Worm (Caenorhabditis elegans) whole organism, L3 larva: ENCODE data around the gene ifbp-1.

Source experiments
- ceh-82 ChIP-seq: fragments of 150-350 bp; optimal IDR thresholded peaks from 2 replicates; lab custom pipeline; 2014; ENCODE audit warnings: missing biosample characterization, missing genetic modification characterization
- egl-27 ChIP-seq: sonication (generic microtip); optimal IDR thresholded peaks from 4 replicates; lab custom pipeline; 2017; ENCODE audit warnings: missing biosample characterization, missing genetic modification reagents, missing genetic modification characterization
- elt-1 ChIP-seq: fragments of 150-350 bp; optimal IDR thresholded peaks from 2 replicates; lab custom pipeline; 2014; ENCODE audit warnings: missing biosample characterization, missing genetic modification characterization
- nhr-12 ChIP-seq: fragments of 150-350 bp; optimal IDR thresholded peaks from 2 replicates; lab custom pipeline; 2014; ENCODE audit warnings: missing biosample characterization, missing genetic modification characterization
- nhr-237 ChIP-seq: fragments of 150-350 bp; optimal IDR thresholded peaks from 2 replicates; lab custom pipeline; 2014; ENCODE audit warnings: missing biosample characterization, missing genetic modification characterization
- nhr-77 ChIP-seq: fragments of 150-350 bp; optimal IDR thresholded peaks from 2 replicates; lab custom pipeline; 2014; ENCODE audit warnings: missing biosample characterization, missing genetic modification characterization
- pqm-1 ChIP-seq: fragments of 150-350 bp; optimal IDR thresholded peaks from 2 replicates; lab custom pipeline; 2017; ENCODE audit warnings: missing biosample characterization, missing genetic modification characterization, inconsistent platforms
- ztf-11 ChIP-seq: fragments of 150-350 bp; optimal IDR thresholded peaks from 2 replicates; lab custom pipeline; 2014; ENCODE audit warnings: missing biosample characterization, missing genetic modification characterization

ce11 chrV:13423045-13423444, 43.0 kb upstream of the ifbp-1 start, which contains the start of gene srv-9:
- TF ChIP-seq pqm-1 (tag; lab: Kevin White, UChicago) (no peak), nhr-237 (no peak), egl-27 (tag; lab: Kevin White, UChicago) (no peak), ztf-11 (tag; lab: Kevin White, UChicago) (no peak), ceh-82 (no peak), nhr-77 (tag; lab: Kevin White, UChicago) (no peak), elt-1 (tag; lab: Kevin White, UChicago) (no peak), nhr-12 (tag; lab: Kevin White, UChicago) (no peak)
